Worm (Caenorhabditis elegans) whole organism, L4/young adult: ENCODE data around the gene srh-7.

Experiments
- W03F9.2 ChIP-seq: fragments of 150-350 bp; optimal IDR thresholded peaks from 2 replicates; lab custom pipeline; 2014; ENCODE audit warnings: missing biosample characterization, missing genetic modification characterization
- dao-5 ChIP-seq: sonication (generic microtip); optimal IDR thresholded peaks from 2 replicates; lab custom pipeline; 2016; ENCODE audit warnings: missing genotype, missing genetic modification characterization, moderate library complexity, missing compliant biosample characterization
- him-1 ChIP-seq: sonication (generic microtip); optimal IDR thresholded peaks from 2 replicates; lab custom pipeline; 2016; ENCODE audit warnings: missing genotype, missing genetic modification reagents, missing genetic modification characterization, missing compliant biosample characterization

DNA sequence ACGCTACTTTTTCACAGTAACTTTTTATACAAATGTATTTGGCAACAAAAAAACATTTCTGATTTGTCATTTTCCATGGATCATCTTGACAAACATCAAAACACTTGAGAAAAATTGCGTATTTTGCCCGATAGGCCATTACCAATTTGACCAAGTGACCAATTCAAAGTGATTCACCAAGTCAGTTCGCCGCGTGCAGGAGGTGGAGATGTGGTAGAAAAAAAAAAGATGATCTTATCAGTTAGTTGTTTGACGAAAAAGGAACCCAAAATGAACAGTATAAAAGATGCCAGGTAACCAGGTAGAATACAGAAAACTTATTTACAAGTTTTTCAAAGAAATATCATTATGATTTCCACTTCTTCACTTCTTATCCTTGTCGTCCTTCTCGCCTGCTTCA lies 19.0 kb upstream of the srh-7 start, which contains the start of gene nlp-27:
- no peak for TF ChIP-seq him-1 (tag; lab: Kevin White, UChicago)
- TF ChIP-seq W03F9.2 (tag; lab: Kevin White, UChicago) = no peak
- no peak for TF ChIP-seq dao-5 (tag; lab: Kevin White, UChicago)
